Worm (Caenorhabditis elegans): ENCODE data around the gene C31B8.9.

ce11 chrV:2881016-2881415 lies 31.8 kb downstream of the C31B8.9 start, which contains the start of gene ifc-1:
- TF ChIP-seq lin-38 (GFP tag; IDR thresholded peaks at IDR 0.05): no peak
- TF ChIP-seq nhr-111 (GFP tag; optimal IDR thresholded peaks at IDR 0.05): no peak
- no peak for TF ChIP-seq R02D3.7 (tag; optimal IDR thresholded peaks at IDR 0.05)
- no peak for TF ChIP-seq lin-13 (GFP tag; optimal IDR thresholded peaks at IDR 0.05)

Measured in whole organism, L4 larva.